Worm (Caenorhabditis elegans) whole organism, L2 larva: ENCODE results near the gene srbc-84.

ENCODE experiments used
- Y55F3AM.14 ChIP-seq: fragments of 200-800 bp; sonication (Bioruptor generic); optimal IDR thresholded peaks from 2 replicates; lab custom pipeline; 2018; ENCODE audit warnings: mild to moderate bottlenecking, missing genetic modification characterization, missing compliant biosample characterization
- aly-2 ChIP-seq: fragments of 150-350 bp; optimal IDR thresholded peaks from 2 replicates; lab custom pipeline; 2014; ENCODE audit warnings: missing biosample characterization, missing genetic modification characterization
- ama-1 ChIP-seq: fragments of 150-350 bp; optimal IDR thresholded peaks from 2 replicates; lab custom pipeline; 2018; ENCODE audit warnings: inconsistent platforms
- blmp-1 ChIP-seq: sonication (generic microtip); optimal IDR thresholded peaks from 2 replicates; lab custom pipeline; 2017; ENCODE audit warnings: missing genetic modification characterization, mild to moderate bottlenecking, missing compliant biosample characterization, antibody characterized with exemption, moderate library complexity; ENCODE audit not compliant: insufficient read depth
- crh-2 ChIP-seq: sonication (generic microtip); optimal IDR thresholded peaks from 2 replicates; lab custom pipeline; 2017; ENCODE audit warnings: missing biosample characterization, missing genetic modification characterization
- elt-3 ChIP-seq: sonication (generic microtip); optimal IDR thresholded peaks from 2 replicates; lab custom pipeline; 2017; ENCODE audit warnings: missing biosample characterization, missing genetic modification characterization
- fos-1 ChIP-seq: fragments of 150-350 bp; optimal IDR thresholded peaks from 2 replicates; lab custom pipeline; 2014; ENCODE audit warnings: missing biosample characterization, missing genetic modification characterization
- gmeb-1 ChIP-seq: fragments of 150-350 bp; optimal IDR thresholded peaks from 2 replicates; lab custom pipeline; 2014; ENCODE audit warnings: missing biosample characterization, missing genetic modification characterization
- lsy-2 ChIP-seq, 2 experiments: fragments of 150-350 bp in 1 of 2; sonication (generic microtip) in 1 of 2; optimal IDR thresholded peaks; 2 replicates each; lab custom pipeline; 2014 to 2017; ENCODE audit warnings: missing biosample characterization in 2 of 2, missing genetic modification characterization in 2 of 2
- mbf-1 ChIP-seq: sonication (generic microtip); optimal IDR thresholded peaks from 2 replicates; lab custom pipeline; 2017; ENCODE audit warnings: missing biosample characterization, missing genetic modification characterization
- mdl-1 ChIP-seq, 2 experiments: fragments of 150-350 bp in 1 of 2; sonication (generic microtip) in 1 of 2; optimal IDR thresholded peaks; 2 replicates each; lab custom pipeline; 2017; ENCODE audit warnings: missing biosample characterization in 2 of 2, missing genetic modification characterization in 2 of 2
- nhr-10 ChIP-seq: sonication (generic microtip); optimal IDR thresholded peaks from 2 replicates; lab custom pipeline; 2017; ENCODE audit warnings: missing biosample characterization, missing genetic modification characterization
- nhr-237 ChIP-seq: fragments of 150-350 bp; optimal IDR thresholded peaks from 2 replicates; lab custom pipeline; 2014; ENCODE audit warnings: missing biosample characterization, missing genetic modification characterization
- nhr-77 ChIP-seq: fragments of 150-350 bp; optimal IDR thresholded peaks from 2 replicates; lab custom pipeline; 2014; ENCODE audit warnings: missing biosample characterization, missing genetic modification characterization
- peb-1 ChIP-seq: fragments of 150-350 bp; optimal IDR thresholded peaks from 2 replicates; lab custom pipeline; 2014; ENCODE audit warnings: missing biosample characterization, missing genetic modification characterization
- skn-1 ChIP-seq: sonication (generic microtip); optimal IDR thresholded peaks from 2 replicates; lab custom pipeline; 2017; ENCODE audit warnings: missing biosample characterization, missing genetic modification characterization
- sma-9 ChIP-seq, 2 experiments: fragments of 150-350 bp in 1 of 2; sonication (generic microtip) in 1 of 2; optimal IDR thresholded peaks; 2 replicates each; lab custom pipeline; 2014 to 2016; ENCODE audit warnings: missing genetic modification characterization in 2 of 2, mild to moderate bottlenecking in 1 of 2, missing biosample characterization in 1 of 2, missing compliant biosample characterization in 1 of 2, missing genetic modification reagents in 1 of 2, moderate library complexity in 1 of 2
- unc-55 ChIP-seq: fragments of 150-350 bp; sonication (generic microtip); optimal IDR thresholded peaks from 3 replicates; lab custom pipeline; 2014; ENCODE audit warnings: missing biosample characterization, missing genetic modification reagents, missing genetic modification characterization
- ztf-1 ChIP-seq: fragments of 200-800 bp; sonication (Bioruptor generic); conservative IDR thresholded peaks from 2 replicates; pipeline ENCODE4 v1.3.6; 2022; ENCODE audit warnings: missing genetic modification characterization, missing compliant biosample characterization

The srbc-84 gene

DNA sequence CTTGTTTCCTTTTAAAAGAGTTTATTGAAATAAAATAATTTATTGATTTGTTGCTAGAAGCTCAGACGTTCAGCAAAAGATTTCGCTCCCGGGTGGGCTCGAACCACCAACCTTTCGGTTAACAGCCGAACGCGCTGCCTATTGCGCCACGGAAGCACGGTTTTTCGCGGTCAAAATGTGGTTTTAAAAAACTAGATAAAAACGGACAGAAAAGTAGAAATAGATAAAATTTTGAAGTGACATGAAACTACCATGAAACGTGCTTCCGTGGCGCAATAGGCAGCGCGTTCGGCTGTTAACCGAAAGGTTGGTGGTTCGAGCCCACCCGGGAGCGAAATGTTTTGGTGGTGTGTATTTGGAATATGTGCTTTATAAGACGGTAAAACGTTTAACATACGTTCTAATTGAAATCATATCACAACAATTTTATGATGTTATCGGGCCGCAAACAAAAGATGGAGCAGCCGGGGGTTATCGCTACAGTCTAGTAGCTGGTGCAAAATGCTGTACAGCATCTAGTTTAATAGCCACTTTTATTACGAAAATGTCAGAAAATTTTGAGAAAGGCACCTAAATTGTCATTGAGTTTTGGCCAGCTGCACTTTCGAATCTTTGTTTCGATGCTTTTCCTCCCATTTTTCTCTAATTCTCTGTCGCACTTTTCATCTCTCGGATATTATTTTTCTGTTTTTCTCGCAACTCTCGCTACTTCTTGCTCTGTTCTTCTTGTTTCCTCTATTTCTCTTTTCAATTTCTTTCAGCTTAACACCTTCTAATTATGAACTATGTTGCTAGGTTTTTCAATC is 39.7 kb downstream of the srbc-84 start, which contains the start of gene slc-9B.2:
Gene slc-9B.2, plus strand, starts transcription at position 756 of the 806 bp plus-strand sequence.
- TF ChIP-seq unc-55: peak; percentile 63

DNA sequence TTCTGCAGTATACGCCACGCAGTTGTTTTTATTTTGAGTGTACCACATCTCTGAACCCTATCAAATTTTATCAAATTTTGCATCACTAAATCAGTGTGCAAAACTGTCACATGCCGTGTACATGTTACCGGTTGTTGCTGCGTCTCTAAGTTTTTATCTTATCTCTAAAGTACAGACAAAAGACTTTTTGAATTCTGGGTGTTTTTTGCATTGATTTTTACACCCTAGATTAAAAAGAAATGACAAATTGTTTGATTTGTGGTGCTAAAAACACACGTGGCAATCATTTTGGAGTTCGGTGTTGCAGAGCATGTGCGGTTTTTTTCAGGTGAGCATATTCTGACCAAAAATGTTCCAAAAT is 43.5 kb downstream of the srbc-84 start, which contains the start of gene nhr-193:
Gene nhr-193, plus strand, starts transcription at position 51 of the 361 bp plus-strand sequence.
- TF ChIP-seq fos-1 (tag; lab: Kevin White, UChicago) (peak; percentile 8), sma-9 (GFP tag; optimal IDR thresholded peaks at IDR 0.05; lab: Kevin White, UChicago) (peak; percentile 48), sma-9 (tag; optimal IDR thresholded peaks at IDR 0.05; lab: Kevin White, UChicago) (no peak), nhr-237 (tag; lab: Kevin White, UChicago) (no peak), peb-1 (tag; lab: Kevin White, UChicago) (no peak), crh-2 (tag; lab: Kevin White, UChicago) (peak; percentile 15)

DNA sequence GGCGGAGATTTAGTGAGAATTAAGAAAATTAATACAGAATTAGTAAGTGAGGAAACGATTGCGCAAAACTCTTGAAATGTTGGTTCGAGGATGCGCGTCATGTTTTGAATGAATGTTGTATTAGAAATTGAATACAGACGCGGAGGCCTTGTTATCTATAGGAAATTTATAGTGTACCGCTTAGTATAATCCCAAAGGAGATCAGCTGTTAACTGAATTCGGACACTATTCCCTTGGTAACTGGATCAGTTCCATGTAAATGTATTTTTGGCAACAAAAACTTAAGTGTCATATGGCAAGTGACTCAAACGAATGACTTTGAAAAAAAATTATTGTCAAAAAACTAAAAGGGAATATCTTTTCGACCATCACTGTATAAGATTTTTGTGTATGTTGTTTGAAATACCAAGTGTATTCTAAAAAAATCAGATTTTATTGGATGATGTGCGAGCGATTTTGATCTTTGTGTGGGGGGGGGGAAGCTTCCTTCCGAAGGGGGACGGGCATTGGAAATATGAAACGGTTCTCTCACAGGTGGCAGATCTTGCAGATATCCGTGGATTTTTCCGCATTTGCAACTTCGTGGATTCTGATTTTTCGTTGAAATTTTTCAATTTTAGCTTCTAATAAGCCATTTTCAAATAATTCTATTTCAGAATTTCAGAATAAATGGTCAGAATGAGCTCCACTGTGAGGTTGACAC is 47.8 kb downstream of the srbc-84 start, which contains the start of the genes W08G11.5 and W08G11.1:
Gene W08G11.5, minus strand, starts transcription at position 101 of the 703 bp plus-strand sequence.
Gene W08G11.1, plus strand, starts transcription at position 653 of the 703 bp plus-strand sequence.
- TF ChIP-seq lsy-2 (tag; optimal IDR thresholded peaks at IDR 0.05; lab: Kevin White, UChicago) (no peak), ama-1 (lab: Kevin White, UChicago) (no peak), nhr-10 (tag; lab: Kevin White, UChicago) (no peak), sma-9 (GFP tag; optimal IDR thresholded peaks at IDR 0.05; lab: Kevin White, UChicago) (no peak), sma-9 (tag; optimal IDR thresholded peaks at IDR 0.05; lab: Kevin White, UChicago) (no peak), blmp-1 (tag; lab: Kevin White, UChicago) (no peak), ztf-1 (GFP tag; lab: Robert Waterston, UW) (no peak), nhr-237 (tag; lab: Kevin White, UChicago) (no peak), Y55F3AM.14 (GFP tag; lab: Kevin White, UChicago) (no peak), aly-2 (tag; lab: Kevin White, UChicago) (no peak), mdl-1 (tag; optimal IDR thresholded peaks at IDR 0.05; lab: Kevin White, UChicago) (no peak), gmeb-1 (tag; lab: Kevin White, UChicago) (no peak), nhr-77 (tag; lab: Kevin White, UChicago) (no peak), skn-1 (no peak), elt-3 (no peak), mbf-1 (tag; lab: Kevin White, UChicago) (no peak)
